Worm (Caenorhabditis elegans) whole organism, L4 larva: Measurements from ENCODE around the gene ugt-56.

Experiments used
- ces-1 ChIP-seq: fragments of 150-350 bp; sonication (generic microtip); optimal IDR thresholded peaks from 4 replicates; lab custom pipeline; 2014; ENCODE audit warnings: missing biosample characterization, missing genetic modification reagents, missing genetic modification characterization
- hmg-1.1 ChIP-seq: fragments of 200-800 bp; sonication (Bioruptor generic); IDR thresholded peaks from 2 replicates; pipeline ENCODE4 v1.3.6; 2022; ENCODE audit warnings: missing genetic modification reagents, missing genetic modification characterization, missing compliant biosample characterization
- skn-1 ChIP-seq: fragments of 150-350 bp; optimal IDR thresholded peaks from 2 replicates; lab custom pipeline; 2014; ENCODE audit warnings: missing biosample characterization, missing genetic modification characterization
- ztf-11 ChIP-seq: fragments of 150-350 bp; optimal IDR thresholded peaks from 2 replicates; lab custom pipeline; 2014; ENCODE audit warnings: missing biosample characterization, missing genetic modification characterization

DNA sequence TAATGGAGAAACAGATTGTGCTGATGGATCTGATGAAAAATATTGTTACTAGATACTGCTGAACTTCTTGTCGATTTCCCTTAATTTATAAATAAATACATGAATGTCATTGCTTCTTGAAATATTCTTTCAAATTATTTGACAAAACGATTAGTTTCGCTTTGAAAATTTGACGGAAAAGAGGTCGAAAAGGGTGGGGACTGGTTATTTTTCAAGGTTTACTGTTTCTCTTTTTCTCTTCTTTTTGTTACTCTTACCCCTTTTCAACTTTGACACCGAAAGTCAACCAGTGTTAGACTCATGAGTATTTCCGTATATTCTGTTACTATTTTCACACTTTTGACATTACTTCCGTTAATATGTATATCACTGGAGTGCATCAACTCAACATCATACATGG is 3.4 kb upstream of the ugt-56 start, which contains the start of gene T04H1.12:
- no peak for TF ChIP-seq ces-1 (GFP tag; lab: Kevin White, UChicago)
- no peak for TF ChIP-seq ztf-11 (tag; lab: Kevin White, UChicago)
- TF ChIP-seq hmg-1.1 (GFP tag; lab: Robert Waterston, UW): no peak
- no peak for TF ChIP-seq skn-1 (tag; lab: Kevin White, UChicago)
